Worm (Caenorhabditis elegans): ENCODE measurements around the gene K10G4.3.

DNA sequence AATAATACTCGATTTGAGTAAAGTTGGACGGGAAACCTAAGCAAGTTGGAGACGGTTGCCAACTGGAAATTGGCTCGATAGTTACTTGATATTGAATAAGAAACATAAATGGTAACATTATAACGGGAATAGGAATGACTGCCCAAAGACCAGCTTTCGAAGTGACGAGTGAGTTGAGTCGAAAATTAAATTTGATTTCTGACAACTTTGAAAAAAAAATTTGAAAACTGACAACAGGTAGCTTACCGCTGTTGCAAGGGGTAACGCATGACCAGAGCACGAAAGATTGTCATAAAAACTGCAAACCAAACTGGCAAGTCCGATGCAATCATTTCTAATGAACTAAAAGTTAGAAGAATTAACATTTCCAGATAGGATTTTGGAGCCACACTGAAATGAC, 28.0 kb upstream of the K10G4.3 start:
- no peak for TF ChIP-seq med-1 (GFP tag; optimal IDR thresholded peaks at IDR 0.05; ENCODE audit: insufficient read depth)
- TF ChIP-seq ztf-29 (GFP tag; IDR thresholded peaks at IDR 0.05): no peak
- no peak for TF ChIP-seq T22C8.4 (GFP tag; IDR thresholded peaks at IDR 0.05)
- no peak for TF ChIP-seq flt-1 (GFP tag; IDR thresholded peaks at IDR 0.05)

Data from whole organism, midembryonic.